Worm (Caenorhabditis elegans): ENCODE data around the gene sodh-2.

Gene sodh-2

ce11 chrV:11843678-11844366 lies 47.2 kb downstream of the sodh-2 start, which contains the start of gene nphp-4:
TSS of gene nphp-4 (minus strand) at chrV:11843728.
- TF ChIP-seq snpc-4 (tag; optimal IDR thresholded peaks at IDR 0.05) (no peak), bed-3 (GFP tag; optimal IDR thresholded peaks at IDR 0.05) (no peak), nhr-237 (tag; optimal IDR thresholded peaks at IDR 0.05) (no peak), mls-2 (tag; optimal IDR thresholded peaks at IDR 0.05) (no peak), blmp-1 (tag; optimal IDR thresholded peaks at IDR 0.05) (no peak), pha-4 (tag; optimal IDR thresholded peaks at IDR 0.05) (no peak), unc-62 (GFP tag; optimal IDR thresholded peaks at IDR 0.05) (no peak), sptf-1 (tag; optimal IDR thresholded peaks at IDR 0.05) (no peak), mab-5 (tag; optimal IDR thresholded peaks at IDR 0.05) (no peak), ztf-11 (tag; optimal IDR thresholded peaks at IDR 0.05) (no peak), sem-2 (GFP tag; optimal IDR thresholded peaks at IDR 0.05) (no peak), elt-1 (tag; optimal IDR thresholded peaks at IDR 0.05; ENCODE audit: borderline replicate concordance, insufficient read depth) (no peak), tbx-8 (GFP tag; optimal IDR thresholded peaks at IDR 0.05) (no peak), drap-1 (GFP tag; optimal IDR thresholded peaks at IDR 0.05) (no peak), lsy-2 (tag; optimal IDR thresholded peaks at IDR 0.05) (no peak), unc-39 (tag; optimal IDR thresholded peaks at IDR 0.05) (no peak), hlh-1 (tag; optimal IDR thresholded peaks at IDR 0.05) (no peak), ceh-43 (GFP tag; optimal IDR thresholded peaks at IDR 0.05) (no peak)

Data from whole organism, mixed stage, embryonic.